Fruit fly (Drosophila melanogaster): Measurements from ENCODE around the gene Wdr82.

Wdr82 gene

DNA sequence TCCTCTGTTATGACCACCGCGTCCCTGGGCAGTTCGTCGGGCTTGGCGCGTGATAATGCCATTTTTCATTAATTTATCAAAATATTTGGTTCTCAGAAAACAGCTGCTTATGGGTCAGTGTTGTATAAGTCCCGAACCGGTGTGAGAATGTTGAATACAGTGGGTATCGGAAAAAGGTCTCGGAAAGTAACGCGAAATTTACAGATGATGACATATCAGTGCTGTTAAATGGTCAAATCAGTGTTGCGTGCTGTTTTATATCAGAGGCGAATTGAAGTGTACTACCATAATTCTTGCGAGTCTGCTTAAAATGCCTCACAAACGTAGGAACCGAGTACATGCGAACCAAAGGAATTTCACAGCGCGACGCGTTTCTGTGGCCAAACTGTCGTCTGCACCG lies 8.4 kb downstream of the Wdr82 start, which contains the start of the genes CG13392 and Rcd4 (continued):
- TF ChIP-seq lov (optimal IDR thresholded peaks at IDR 0.05) (no peak), lov (GFP tag; IDR thresholded peaks at IDR 0.05) (no peak), gsb (GFP tag; IDR thresholded peaks at IDR 0.05) (0 out of 2 replicates have a peak, but pooled peaks have one; percentile 13), en (GFP tag; optimal IDR thresholded peaks at IDR 0.05) (peak; percentile 7), HLHmδ (GFP tag; optimal IDR thresholded peaks at IDR 0.05) (peak; percentile 28), CG34224 (GFP tag; IDR thresholded peaks at IDR 0.05; ENCODE audit: partially characterized antibody) (peak; percentile 81), her (GFP tag; optimal IDR thresholded peaks at IDR 0.05) (peak; percentile 81), bab2 (GFP tag; optimal IDR thresholded peaks at IDR 0.05) (peak; percentile 76), Kr (GFP tag; optimal IDR thresholded peaks at IDR 0.05) (no peak), Ssrp (tag; optimal IDR thresholded peaks at IDR 0.05) (no peak), sisA (GFP tag; IDR thresholded peaks at IDR 0.05) (0 out of 2 replicates have a peak, but pooled peaks have one; percentile 33), sna (GFP tag; IDR thresholded peaks at IDR 0.05; ENCODE audit: partially characterized antibody) (peak; percentile 71; the same call in 1 of the 2 replicates), Dp (GFP tag; optimal IDR thresholded peaks at IDR 0.05) (peak; percentile 33), Optix (GFP tag; IDR thresholded peaks at IDR 0.05) (0 out of 3 replicates have a peak, but pooled peaks have one; percentile 25), E2f2 (GFP tag; IDR thresholded peaks at IDR 0.05) (peak; percentile 56), Hr51 (GFP tag; optimal IDR thresholded peaks at IDR 0.05) (peak; percentile 20 to 76), Dref (GFP tag; IDR thresholded peaks at IDR 0.05) (peak; percentile 57), Doc2 (GFP tag; IDR thresholded peaks at IDR 0.05) (no peak), CG10462 (GFP tag; optimal IDR thresholded peaks at IDR 0.05) (no peak), CG2678 (tag; optimal IDR thresholded peaks at IDR 0.05) (peak; percentile 44), slou (GFP tag; optimal IDR thresholded peaks at IDR 0.05) (peak; percentile 10), sr (GFP tag; IDR thresholded peaks at IDR 0.05) (no peak), Neu2 (GFP tag; optimal IDR thresholded peaks at IDR 0.05; ENCODE audit: borderline replicate concordance) (no peak), cwo (GFP tag; optimal IDR thresholded peaks at IDR 0.05) (no peak), sob (GFP tag; IDR thresholded peaks at IDR 0.05) (peak; percentile 91), Sry-δ (GFP tag; optimal IDR thresholded peaks at IDR 0.05) (peak; percentile 73), CG2889 (GFP tag; IDR thresholded peaks at IDR 0.05) (no peak), CG3847 (GFP tag; IDR thresholded peaks at IDR 0.05) (peak; percentile 79), CG3163 (GFP tag; optimal IDR thresholded peaks at IDR 0.05) (peak; percentile 64), Dbx (GFP tag; IDR thresholded peaks at IDR 0.05) (peak; percentile 71), insv (GFP tag; optimal IDR thresholded peaks at IDR 0.05) (peak in 1 of 2 experiments; percentile 42), CG31441 (GFP tag; IDR thresholded peaks at IDR 0.05) (no peak), gro (GFP tag; optimal IDR thresholded peaks at IDR 0.05) (peak; percentile 79), bowl (GFP tag; IDR thresholded peaks at IDR 0.05) (no peak), CG8388 (GFP tag; optimal IDR thresholded peaks at IDR 0.05) (peak; percentile 63), CG1602 (GFP tag; optimal IDR thresholded peaks at IDR 0.05) (peak; percentile 7), tup (GFP tag; optimal IDR thresholded peaks at IDR 0.05) (peak; percentile 76), emc (GFP tag; optimal IDR thresholded peaks at IDR 0.05) (peak; percentile 55), Blimp-1 (GFP tag; optimal IDR thresholded peaks at IDR 0.05) (peak; percentile 27), croc (GFP tag; conservative IDR thresholded peaks at IDR 0.05) (no peak), sug (tag; optimal IDR thresholded peaks at IDR 0.05) (peak; percentile 52), gfzf (GFP tag; optimal IDR thresholded peaks at IDR 0.05) (peak; percentile 44), CG12659 (GFP tag; optimal IDR thresholded peaks at IDR 0.05) (peak; percentile 84), ham (GFP tag; IDR thresholded peaks at IDR 0.05) (no peak), Gsc (GFP tag; IDR thresholded peaks at IDR 0.05) (no peak), CG18619 (GFP tag; optimal IDR thresholded peaks at IDR 0.05) (peak; percentile 36), ap (GFP tag; IDR thresholded peaks at IDR 0.05) (no peak), CG6254 (GFP tag; optimal IDR thresholded peaks at IDR 0.05) (peak; percentile 24), CG10431 (GFP tag; optimal IDR thresholded peaks at IDR 0.05) (peak; percentile 40), mirr (GFP tag; optimal IDR thresholded peaks at IDR 0.05) (peak; percentile 65), CG43689 (GFP tag; IDR thresholded peaks at IDR 0.05) (no peak)

Measured in whole organism, embryonic.